Worm (Caenorhabditis elegans) whole organism, L4 larva: ENCODE results near the gene meg-3.

Source experiments
- F10B5.3 ChIP-seq: sonication (generic microtip); optimal IDR thresholded peaks from 2 replicates; lab custom pipeline; 2016; ENCODE audit warnings: mild to moderate bottlenecking, missing genetic modification characterization, missing compliant biosample characterization
- nhr-76 ChIP-seq: fragments of 150-350 bp; optimal IDR thresholded peaks from 2 replicates; lab custom pipeline; 2014; ENCODE audit warnings: missing biosample characterization, missing genetic modification characterization
- snpc-4 ChIP-seq: fragments of 150-350 bp; optimal IDR thresholded peaks from 2 replicates; lab custom pipeline; 2014; ENCODE audit warnings: missing biosample characterization, missing genetic modification characterization

ce11 chrX:2014521-2014920 is 25.1 kb upstream of the meg-3 start:
- TF ChIP-seq snpc-4, result no peak
- TF ChIP-seq F10B5.3, result no peak
- TF ChIP-seq nhr-76 (tag; lab: Kevin White, UChicago), result no peak
